Worm (Caenorhabditis elegans) whole organism, L4 larva: ENCODE results near the gene ddi-1.

Experiments used
- F49E8.2 ChIP-seq: sonication (generic microtip); optimal IDR thresholded peaks from 2 replicates; lab custom pipeline; 2016; ENCODE audit warnings: missing compliant biosample characterization, mild to moderate bottlenecking, missing genetic modification characterization, borderline replicate concordance
- aha-1 ChIP-seq: fragments of 150-350 bp; peaks from one replicate; lab custom pipeline; 2014; ENCODE audit warnings: missing biosample characterization, missing genetic modification characterization
- attf-4 ChIP-seq: sonication (generic microtip); optimal IDR thresholded peaks from 3 replicates; lab custom pipeline; 2017; ENCODE audit warnings: missing biosample characterization, missing genetic modification characterization
- ceh-32 ChIP-seq: sonication (generic microtip); optimal IDR thresholded peaks from 2 replicates; lab custom pipeline; 2016; ENCODE audit warnings: mild to moderate bottlenecking, missing genetic modification characterization, missing compliant biosample characterization; ENCODE audit not compliant: poor library complexity
- ceh-44 ChIP-seq: fragments of 200-800 bp; sonication (Bioruptor generic); IDR thresholded peaks from 2 replicates; pipeline ENCODE4 v1.3.6; 2022; ENCODE audit warnings: missing genetic modification reagents, missing genetic modification characterization, missing compliant biosample characterization
- cey-2 ChIP-seq: sonication (generic microtip); optimal IDR thresholded peaks from 3 replicates; lab custom pipeline; 2017; ENCODE audit warnings: missing genetic modification characterization, mild to moderate bottlenecking, missing compliant biosample characterization, antibody characterized with exemption, borderline replicate concordance; ENCODE audit not compliant: insufficient read depth
- daf-12 ChIP-seq: fragments of 150-350 bp; optimal IDR thresholded peaks from 2 replicates; lab custom pipeline; 2014; ENCODE audit warnings: missing biosample characterization, missing genetic modification reagents, missing genetic modification characterization
- daf-16 ChIP-seq, 3 experiments: sonication (generic microtip); optimal IDR thresholded peaks; 2 replicates each; lab custom pipeline; 2016 to 2017; ENCODE audit warnings: missing genetic modification characterization in 3 of 3, missing genetic modification reagents in 3 of 3, mild to moderate bottlenecking in 2 of 3, missing compliant biosample characterization in 2 of 3, missing biosample characterization in 1 of 3, moderate library complexity in 1 of 3
- daf-8 ChIP-seq: fragments of 200-800 bp; sonication (Bioruptor generic); IDR thresholded peaks from 2 replicates; pipeline ENCODE4 v1.3.6; 2022; ENCODE audit warnings: missing genetic modification characterization, missing compliant biosample characterization
- dmd-6 ChIP-seq: fragments of 200-800 bp; sonication (Bioruptor generic); IDR thresholded peaks from 2 replicates; pipeline ENCODE4 v1.3.6; 2022; ENCODE audit warnings: missing genetic modification reagents, missing genetic modification characterization, missing compliant biosample characterization
- dmd-8 ChIP-seq: fragments of 200-800 bp; sonication (Bioruptor generic); IDR thresholded peaks from 2 replicates; pipeline ENCODE4 v1.3.6; 2022; ENCODE audit warnings: missing genetic modification characterization, missing compliant biosample characterization
- dpl-1 ChIP-seq: fragments of 150-350 bp; optimal IDR thresholded peaks from 2 replicates; lab custom pipeline; 2014; ENCODE audit warnings: missing biosample characterization, missing genetic modification reagents, missing genetic modification characterization
- dve-1 ChIP-seq: sonication (generic microtip); optimal IDR thresholded peaks from 2 replicates; lab custom pipeline; 2017; ENCODE audit warnings: antibody characterized with exemption, mild to moderate bottlenecking, missing genetic modification characterization, missing compliant biosample characterization; ENCODE audit not compliant: insufficient read depth
- egl-43 ChIP-seq: fragments of 200-800 bp; sonication (Bioruptor generic); IDR thresholded peaks from 2 replicates; pipeline ENCODE4 v1.3.6; 2022; ENCODE audit warnings: missing genetic modification reagents, missing genetic modification characterization, missing compliant biosample characterization
- fkh-10 ChIP-seq: fragments of 150-350 bp; optimal IDR thresholded peaks from 2 replicates; lab custom pipeline; 2014; ENCODE audit warnings: missing biosample characterization, missing genetic modification reagents, missing genetic modification characterization
- gei-8 ChIP-seq: fragments of 200-800 bp; sonication (Bioruptor generic); optimal IDR thresholded peaks from 2 replicates; lab custom pipeline; 2018; ENCODE audit warnings: mild to moderate bottlenecking, missing genetic modification characterization, missing compliant biosample characterization
- hlh-11 ChIP-seq: fragments of 200-800 bp; sonication (Bioruptor generic); optimal IDR thresholded peaks from 2 replicates; lab custom pipeline; 2018; ENCODE audit warnings: mild to moderate bottlenecking, missing genetic modification characterization, missing compliant biosample characterization
- hlh-30 ChIP-seq: sonication (generic microtip); optimal IDR thresholded peaks from 2 replicates; lab custom pipeline; 2017; ENCODE audit warnings: antibody characterized with exemption, mild to moderate bottlenecking, missing genetic modification characterization, missing compliant biosample characterization; ENCODE audit not compliant: insufficient read depth
- hmg-1.1 ChIP-seq: fragments of 200-800 bp; sonication (Bioruptor generic); IDR thresholded peaks from 2 replicates; pipeline ENCODE4 v1.3.6; 2022; ENCODE audit warnings: missing genetic modification reagents, missing genetic modification characterization, missing compliant biosample characterization
- lin-15B ChIP-seq: fragments of 150-350 bp; sonication (generic microtip); optimal IDR thresholded peaks from 3 replicates; lab custom pipeline; 2014; ENCODE audit warnings: missing biosample characterization, missing genetic modification characterization
- lin-38 ChIP-seq: fragments of 200-800 bp; sonication (Bioruptor generic); IDR thresholded peaks from 2 replicates; pipeline ENCODE4 v1.3.6; 2022; ENCODE audit warnings: missing genetic modification reagents, missing genetic modification characterization, missing compliant biosample characterization
- lin-39 ChIP-seq: fragments of 150-350 bp; optimal IDR thresholded peaks from 2 replicates; lab custom pipeline; 2014; ENCODE audit warnings: missing biosample characterization, missing genetic modification reagents, missing genetic modification characterization
- lsy-2 ChIP-seq, 2 experiments: fragments of 150-350 bp in 1 of 2; sonication (generic microtip) in 1 of 2; optimal IDR thresholded peaks; 2 replicates each; lab custom pipeline; 2014 to 2017; ENCODE audit warnings: missing biosample characterization in 2 of 2, missing genetic modification characterization in 2 of 2
- mdl-1 ChIP-seq, 2 experiments: fragments of 150-350 bp in 1 of 2; sonication (generic microtip) in 1 of 2; optimal IDR thresholded peaks; 2 replicates each; lab custom pipeline; 2014 to 2017; ENCODE audit warnings: missing biosample characterization in 2 of 2, missing genetic modification characterization in 2 of 2
- mep-1 ChIP-seq: fragments of 150-350 bp; sonication (generic microtip); optimal IDR thresholded peaks from 3 replicates; lab custom pipeline; 2014; ENCODE audit warnings: missing biosample characterization, missing genetic modification characterization
- mes-2 ChIP-seq: sonication (generic microtip); optimal IDR thresholded peaks from 2 replicates; lab custom pipeline; 2016; ENCODE audit warnings: missing genotype, mild to moderate bottlenecking, missing genetic modification characterization, missing compliant biosample characterization; ENCODE audit not compliant: poor library complexity, severe bottlenecking
- mxl-3 ChIP-seq: fragments of 200-800 bp; sonication (Bioruptor generic); optimal IDR thresholded peaks from 2 replicates; lab custom pipeline; 2018; ENCODE audit warnings: mild to moderate bottlenecking, missing genetic modification characterization, missing compliant biosample characterization
- nhr-10 ChIP-seq: fragments of 150-350 bp; optimal IDR thresholded peaks from 2 replicates; lab custom pipeline; 2014; ENCODE audit warnings: missing biosample characterization, missing genetic modification characterization
- nhr-111 ChIP-seq: fragments of 200-800 bp; sonication (Bioruptor generic); optimal IDR thresholded peaks from 2 replicates; lab custom pipeline; 2018; ENCODE audit warnings: mild to moderate bottlenecking, missing genetic modification characterization, missing compliant biosample characterization
- nhr-25 ChIP-seq: sonication (generic microtip); optimal IDR thresholded peaks from 2 replicates; lab custom pipeline; 2017; ENCODE audit warnings: missing genetic modification characterization, mild to moderate bottlenecking, missing compliant biosample characterization, antibody characterized with exemption, moderate library complexity, borderline replicate concordance; ENCODE audit not compliant: insufficient read depth
- nhr-42 ChIP-seq: fragments of 200-800 bp; sonication (Bioruptor generic); IDR thresholded peaks from 2 replicates; pipeline ENCODE4 v1.3.6; 2022; ENCODE audit warnings: missing genetic modification characterization, missing compliant biosample characterization
- nhr-77 ChIP-seq: fragments of 150-350 bp; optimal IDR thresholded peaks from 2 replicates; lab custom pipeline; 2014; ENCODE audit warnings: missing biosample characterization, missing genetic modification characterization
- pqm-1 ChIP-seq: sonication (generic microtip); optimal IDR thresholded peaks from 2 replicates; lab custom pipeline; 2017; ENCODE audit warnings: missing biosample characterization, missing genetic modification characterization
- rbr-2 ChIP-seq: sonication (generic microtip); optimal IDR thresholded peaks from 2 replicates; lab custom pipeline; 2016; ENCODE audit warnings: missing genotype, missing genetic modification characterization, missing compliant biosample characterization
- set-16 ChIP-seq: fragments of 200-800 bp; sonication (Bioruptor generic); IDR thresholded peaks from 2 replicates; pipeline ENCODE4 v1.3.6; 2022; ENCODE audit warnings: missing genetic modification reagents, missing genetic modification characterization, missing compliant biosample characterization
- spr-1 ChIP-seq: sonication (generic microtip); optimal IDR thresholded peaks from 2 replicates; lab custom pipeline; 2016; ENCODE audit warnings: mild to moderate bottlenecking, missing genetic modification characterization, missing compliant biosample characterization
- unc-130 ChIP-seq: sonication (generic microtip); optimal IDR thresholded peaks from 2 replicates; lab custom pipeline; 2016; ENCODE audit warnings: missing genetic modification reagents, missing genetic modification characterization, missing compliant biosample characterization
- unc-62 ChIP-seq, 3 experiments: fragments of 150-350 bp in 1 of 3; sonication (generic microtip); optimal IDR thresholded peaks in 2 of 3; peaks in 1 of 3; 1 replicate in 1 of 3; 2 replicates in 2 of 3; lab custom pipeline; 2014 to 2017; ENCODE audit warnings: missing biosample characterization in 3 of 3, missing genetic modification characterization in 3 of 3, missing genetic modification reagents in 3 of 3, missing genotype in 1 of 3
- zfp-2 ChIP-seq: sonication (generic microtip); optimal IDR thresholded peaks from 2 replicates; lab custom pipeline; 2016; ENCODE audit warnings: mild to moderate bottlenecking, missing genetic modification characterization, missing compliant biosample characterization
- zfp-3 ChIP-seq: fragments of 200-800 bp; sonication (Bioruptor generic); conservative IDR thresholded peaks from 2 replicates; pipeline ENCODE4 v1.3.6; 2022; ENCODE audit warnings: missing genetic modification reagents, missing genetic modification characterization, missing compliant biosample characterization
- zip-2 ChIP-seq: fragments of 150-350 bp; optimal IDR thresholded peaks from 2 replicates; lab custom pipeline; 2014; ENCODE audit warnings: missing biosample characterization, missing genetic modification characterization
- ztf-7 ChIP-seq: fragments of 150-350 bp; optimal IDR thresholded peaks from 2 replicates; lab custom pipeline; 2014; ENCODE audit warnings: missing biosample characterization, missing genetic modification characterization

Gene ddi-1

DNA sequence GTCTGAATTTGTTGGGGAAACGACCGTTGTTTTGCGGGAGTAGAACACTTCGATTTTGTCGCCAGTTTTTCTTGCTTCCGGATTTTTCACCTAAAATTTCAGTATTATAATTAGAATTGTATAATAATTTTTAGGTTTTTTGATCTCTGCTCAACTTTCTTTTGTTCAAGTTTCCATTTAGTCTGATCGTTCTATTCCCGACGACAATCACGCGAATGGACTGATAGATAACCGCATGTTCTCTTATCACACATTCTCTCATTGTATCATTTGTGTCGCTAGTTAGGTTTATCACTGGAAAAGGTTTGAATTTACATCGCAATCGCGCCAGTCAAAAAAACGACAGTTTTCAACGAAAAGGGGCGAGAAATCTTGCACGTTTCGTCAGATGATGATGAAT lies 32.2 kb downstream of the ddi-1 start (continued):
- peak in 1 of 2 experiments; percentile 56 for TF ChIP-seq mdl-1 (tag; optimal IDR thresholded peaks at IDR 0.05; lab: Kevin White, UChicago)

DNA sequence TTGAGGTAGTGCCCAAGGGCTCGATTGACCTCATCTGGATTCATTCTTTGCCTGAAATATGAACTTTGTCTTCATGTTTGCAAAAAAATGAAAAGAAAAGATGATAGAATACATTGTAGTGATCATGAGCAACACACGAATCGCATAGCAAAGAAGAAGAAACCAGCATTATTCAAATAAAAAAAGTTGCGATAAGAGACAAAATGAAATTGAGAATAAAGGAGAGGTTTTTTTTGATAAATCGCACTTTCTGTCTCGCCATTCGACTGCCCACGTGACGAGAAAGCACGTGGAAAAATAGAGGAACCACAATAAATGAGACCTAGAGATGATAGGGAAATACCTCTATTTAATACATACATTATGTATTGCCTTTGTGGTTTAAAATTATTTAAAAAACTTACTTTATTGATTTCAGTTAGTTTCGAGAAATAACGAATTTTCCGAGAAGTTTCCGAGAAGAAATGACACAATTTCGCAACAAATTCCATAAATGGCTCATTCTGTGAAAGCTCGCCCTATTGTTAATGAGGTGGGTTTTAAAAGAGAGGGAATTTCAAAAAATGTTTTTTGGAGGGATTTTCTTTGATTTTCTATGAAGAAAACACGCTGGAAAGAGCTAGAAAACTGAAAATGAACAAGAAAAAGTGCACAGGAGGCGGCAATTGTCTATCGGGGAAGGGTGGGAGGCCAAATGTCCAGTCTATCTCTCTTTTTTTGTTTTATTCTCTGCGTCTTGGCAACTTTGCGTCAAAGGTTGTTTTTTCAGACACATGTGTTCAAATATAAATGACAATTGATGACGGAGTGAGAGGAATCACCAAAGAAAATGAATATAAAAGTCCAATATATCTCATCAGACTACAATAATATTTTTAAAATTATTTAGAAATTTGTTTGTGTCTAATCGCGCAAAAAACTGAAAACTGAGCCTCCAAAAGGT lies 33.0 kb downstream of the ddi-1 start, which contains the start of gene paqr-1:
Gene paqr-1 (minus strand): TSS at position 51 of the 943 bp plus-strand sequence.
- no peak for TF ChIP-seq pqm-1 (tag; lab: Kevin White, UChicago)
- peak in 1 of 2 experiments; percentile 74 for TF ChIP-seq mdl-1 (tag; optimal IDR thresholded peaks at IDR 0.05; lab: Kevin White, UChicago)
- TF ChIP-seq dmd-6: peak; percentile 58
- TF ChIP-seq unc-130 (GFP tag; lab: Kevin White, UChicago): no peak
- no peak for TF ChIP-seq ztf-7
- TF ChIP-seq zip-2 (tag; lab: Kevin White, UChicago): no peak
- no peak for TF ChIP-seq dmd-8
- TF ChIP-seq mes-2 (tag; lab: Kevin White, UChicago): peak; percentile 23
- TF ChIP-seq set-16 (GFP tag; lab: Robert Waterston, UW): no peak
- TF ChIP-seq lin-38 (GFP tag; lab: Robert Waterston, UW): 0 out of 2 replicates have a peak, but pooled peaks have one; percentile 22
- TF ChIP-seq lin-39 (tag; lab: Kevin White, UChicago): no peak
- TF ChIP-seq zfp-2 (tag; lab: Kevin White, UChicago): no peak
- TF ChIP-seq ceh-32 (tag; lab: Kevin White, UChicago): no peak
- peak in 1 of 2 experiments; percentile 9 for TF ChIP-seq unc-62 (GFP tag; optimal IDR thresholded peaks at IDR 0.05 in 1 of 2; lab: Kevin White, UChicago)
- no peak for TF ChIP-seq unc-62 (tag; optimal IDR thresholded peaks at IDR 0.05; lab: Kevin White, UChicago)
- no peak for TF ChIP-seq daf-8 (GFP tag; lab: Robert Waterston, UW)
- TF ChIP-seq nhr-111 (GFP tag; lab: Kevin White, UChicago): no peak
- peak; percentile 34 for TF ChIP-seq mep-1 (tag; lab: Kevin White, UChicago)
- no peak for TF ChIP-seq egl-43
- no peak for TF ChIP-seq attf-4 (tag; lab: Kevin White, UChicago)
- TF ChIP-seq hmg-1.1 (GFP tag; lab: Robert Waterston, UW): 0 out of 2 replicates have a peak, but pooled peaks have one; percentile 19
- peak in 1 of 2 experiments; percentile 7 for TF ChIP-seq daf-16 (GFP tag; optimal IDR thresholded peaks at IDR 0.05; lab: Kevin White, UChicago)
- TF ChIP-seq daf-16 (tag; optimal IDR thresholded peaks at IDR 0.05; lab: Kevin White, UChicago): peak; percentile 55
- no peak for TF ChIP-seq fkh-10 (GFP tag; lab: Kevin White, UChicago)
- peak; percentile 82 for TF ChIP-seq hlh-30 (tag; lab: Kevin White, UChicago)
- no peak for TF ChIP-seq nhr-25 (tag; lab: Kevin White, UChicago)
- TF ChIP-seq cey-2: peak; percentile 80
- no peak for TF ChIP-seq F49E8.2 (tag; lab: Kevin White, UChicago)
- TF ChIP-seq nhr-10 (tag; lab: Kevin White, UChicago): no peak
- no peak for TF ChIP-seq daf-12 (tag; lab: Kevin White, UChicago)
- TF ChIP-seq ceh-44 (GFP tag; lab: Robert Waterston, UW): no peak
- TF ChIP-seq hlh-11 (tag; lab: Kevin White, UChicago): peak; percentile 21
- TF ChIP-seq rbr-2 (tag; lab: Kevin White, UChicago): no peak
- TF ChIP-seq dve-1 (tag; lab: Kevin White, UChicago): peak; percentile 56
- peak; percentile 56 for TF ChIP-seq aha-1
- TF ChIP-seq mxl-3: peak; percentile 49
- TF ChIP-seq dpl-1 (GFP tag; lab: Kevin White, UChicago): peak; percentile 72
- no peak for TF ChIP-seq zfp-3 (GFP tag; lab: Robert Waterston, UW)
- TF ChIP-seq gei-8 (GFP tag; lab: Kevin White, UChicago): no peak
- TF ChIP-seq lsy-2 (tag; optimal IDR thresholded peaks at IDR 0.05; lab: Kevin White, UChicago): peak in 1 of 2 experiments; percentile 43
- TF ChIP-seq nhr-77: no peak
- TF ChIP-seq nhr-42 (GFP tag; lab: Robert Waterston, UW): no peak
- no peak for TF ChIP-seq lin-15B (tag; lab: Kevin White, UChicago)
- TF ChIP-seq spr-1 (tag; lab: Kevin White, UChicago): no peak
